Fruit fly (Drosophila melanogaster): Measurements from ENCODE around the gene CG16953.
A peak's percentile ranks its signal among the peaks of the same experiment; 100 is the strongest.

CG16953 gene

DNA sequence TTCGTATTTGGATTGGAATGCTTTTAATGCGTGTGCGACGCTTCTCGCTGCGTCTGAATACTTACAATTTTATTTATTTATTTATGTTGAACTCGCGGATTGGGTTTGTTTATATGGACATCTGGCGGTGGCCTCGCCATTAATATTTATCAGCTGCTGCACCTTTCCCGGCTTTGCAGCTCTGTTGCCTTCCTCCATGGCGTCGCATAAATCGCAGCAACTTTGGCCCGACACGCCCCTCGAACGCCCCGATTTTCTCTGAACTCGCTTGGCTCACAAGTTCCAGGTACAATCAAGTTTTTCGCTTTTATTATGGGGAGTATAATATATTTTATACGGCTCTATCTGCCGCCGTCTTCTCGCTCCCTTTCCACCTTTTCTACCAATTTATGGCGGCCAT is 14.5 kb upstream of the CG16953 start:
- TF ChIP-seq CTCF (optimal IDR thresholded peaks at IDR 0.05) (no peak), CG8478 (optimal IDR thresholded peaks at IDR 0.05) (no peak)

DNA sequence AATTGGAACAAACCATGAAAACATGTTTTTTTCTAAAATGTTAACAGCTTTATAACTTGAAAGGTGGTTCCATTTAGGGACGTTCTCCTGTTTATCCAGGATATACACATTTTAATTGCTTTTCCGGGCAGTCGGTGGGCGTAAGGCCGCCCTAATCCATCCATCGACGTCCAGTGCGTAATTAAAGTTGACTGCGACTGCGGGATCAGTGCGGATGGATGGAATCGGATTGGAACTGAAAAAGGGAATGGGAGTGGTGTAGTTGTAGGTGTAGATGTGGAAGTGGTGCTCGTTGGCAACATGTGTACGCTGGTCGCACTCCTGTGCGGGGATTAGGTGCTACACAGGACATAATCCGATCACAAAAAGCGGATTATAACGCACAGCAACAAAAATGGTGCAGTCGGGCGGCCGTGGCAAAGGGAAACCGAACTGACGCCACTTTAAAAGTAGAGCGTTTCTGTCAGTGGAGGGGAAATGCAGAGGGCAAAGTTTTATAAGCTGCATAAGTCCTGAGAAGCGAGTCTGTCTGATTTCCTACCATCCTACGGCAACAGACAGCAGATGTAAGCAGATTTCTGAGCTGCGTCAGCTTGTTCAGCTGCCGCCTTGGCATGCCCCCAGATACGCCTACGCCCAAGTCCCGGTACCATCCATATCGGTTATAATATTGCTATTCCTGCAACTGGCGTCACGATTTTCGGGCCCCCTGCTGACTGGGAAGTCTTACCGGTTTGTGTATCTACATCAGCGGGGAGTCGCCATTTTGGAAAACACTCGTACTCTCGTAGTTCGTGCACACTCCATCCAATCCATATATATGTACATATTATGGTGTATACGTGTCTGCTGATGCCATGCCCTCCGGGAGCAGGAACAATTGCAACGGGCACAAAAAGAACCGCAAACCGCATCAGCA is 12.0 kb upstream of the CG16953 start:
- TF ChIP-seq CG8478 (optimal IDR thresholded peaks at IDR 0.05), result no peak
- no peak for TF ChIP-seq CTCF (optimal IDR thresholded peaks at IDR 0.05)

DNA sequence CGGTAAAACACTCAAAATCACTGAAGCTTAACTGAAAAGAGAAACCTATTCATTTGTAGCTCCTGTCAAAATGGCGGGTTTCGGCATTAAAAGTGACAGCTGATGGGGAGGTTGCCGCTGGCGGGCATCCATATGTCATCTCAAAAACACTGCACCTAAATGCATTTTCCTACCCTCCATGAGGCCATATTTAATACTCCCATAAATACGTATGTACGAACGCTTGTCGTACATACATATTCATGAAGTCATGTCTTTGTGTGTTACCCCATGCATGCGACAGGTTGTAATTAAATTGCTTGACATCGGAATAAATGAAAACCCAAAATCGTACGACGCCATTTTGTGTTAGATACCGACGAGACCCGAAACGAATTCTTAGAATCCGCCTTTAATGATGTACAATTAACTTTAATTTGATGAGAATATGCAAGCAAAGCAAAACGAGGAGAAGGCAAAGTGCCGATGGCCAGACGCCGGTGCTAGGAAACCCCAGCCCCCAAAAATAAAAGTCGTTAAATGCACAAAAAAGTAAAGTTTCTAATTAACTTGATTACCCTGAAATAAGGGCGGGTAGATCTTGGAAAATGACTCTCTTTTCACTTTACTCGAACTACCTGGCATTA is 10.8 kb upstream of the CG16953 start:
- TF ChIP-seq CG8478 (optimal IDR thresholded peaks at IDR 0.05) (no peak), CTCF (optimal IDR thresholded peaks at IDR 0.05) (no peak)

DNA sequence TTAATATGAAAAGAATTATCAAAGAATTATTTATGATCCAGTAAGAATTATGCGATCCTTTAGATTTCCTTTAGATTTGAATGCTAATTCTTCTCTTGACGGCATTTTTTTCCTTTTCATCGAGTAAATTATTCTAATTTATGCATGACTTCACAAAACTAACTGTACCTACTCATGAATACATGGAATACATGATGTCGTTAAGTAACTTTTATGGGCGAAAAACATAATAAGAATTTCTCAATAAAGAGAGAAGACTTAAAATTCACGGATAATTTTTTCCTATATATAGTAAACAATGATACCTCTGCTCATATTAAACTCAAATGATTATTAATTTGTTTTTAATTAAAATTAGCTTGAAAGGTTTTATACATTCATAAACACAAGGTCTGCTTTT is 10.3 kb upstream of the CG16953 start:
- TF ChIP-seq CTCF (optimal IDR thresholded peaks at IDR 0.05) (no peak), CG8478 (optimal IDR thresholded peaks at IDR 0.05) (no peak)

DNA sequence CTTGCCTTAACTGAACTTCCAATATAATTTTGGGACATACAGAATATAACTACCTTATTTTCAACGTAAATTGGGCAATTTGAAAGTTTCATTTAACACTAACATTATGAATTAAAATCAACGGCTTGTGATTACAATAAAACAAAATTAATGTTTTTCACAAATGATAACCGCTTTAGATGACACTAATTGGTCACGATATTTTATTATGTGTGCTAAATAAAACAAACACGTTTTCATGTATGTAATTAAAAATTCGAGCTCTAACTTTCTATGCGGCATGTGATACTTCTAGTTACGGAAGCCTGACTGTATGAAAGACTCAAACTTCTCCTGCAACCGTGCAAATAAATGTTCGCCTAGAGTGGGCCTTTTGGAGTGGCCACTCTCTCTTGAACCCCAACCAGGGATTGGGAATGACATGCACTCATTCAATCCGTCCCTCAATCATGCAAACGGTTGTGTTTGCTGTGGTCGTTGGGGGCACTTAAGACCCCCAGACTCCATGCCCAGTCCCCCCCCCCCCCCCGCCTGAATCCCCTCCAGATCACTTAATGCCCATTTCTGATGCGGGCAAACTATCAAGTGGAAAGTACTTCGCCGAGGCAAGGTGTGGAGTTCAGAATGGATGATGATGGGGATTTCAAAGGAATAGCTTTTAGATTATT is 9.6 kb upstream of the CG16953 start:
- TF ChIP-seq CTCF (optimal IDR thresholded peaks at IDR 0.05), result no peak
- no peak for TF ChIP-seq CG8478 (optimal IDR thresholded peaks at IDR 0.05)

DNA sequence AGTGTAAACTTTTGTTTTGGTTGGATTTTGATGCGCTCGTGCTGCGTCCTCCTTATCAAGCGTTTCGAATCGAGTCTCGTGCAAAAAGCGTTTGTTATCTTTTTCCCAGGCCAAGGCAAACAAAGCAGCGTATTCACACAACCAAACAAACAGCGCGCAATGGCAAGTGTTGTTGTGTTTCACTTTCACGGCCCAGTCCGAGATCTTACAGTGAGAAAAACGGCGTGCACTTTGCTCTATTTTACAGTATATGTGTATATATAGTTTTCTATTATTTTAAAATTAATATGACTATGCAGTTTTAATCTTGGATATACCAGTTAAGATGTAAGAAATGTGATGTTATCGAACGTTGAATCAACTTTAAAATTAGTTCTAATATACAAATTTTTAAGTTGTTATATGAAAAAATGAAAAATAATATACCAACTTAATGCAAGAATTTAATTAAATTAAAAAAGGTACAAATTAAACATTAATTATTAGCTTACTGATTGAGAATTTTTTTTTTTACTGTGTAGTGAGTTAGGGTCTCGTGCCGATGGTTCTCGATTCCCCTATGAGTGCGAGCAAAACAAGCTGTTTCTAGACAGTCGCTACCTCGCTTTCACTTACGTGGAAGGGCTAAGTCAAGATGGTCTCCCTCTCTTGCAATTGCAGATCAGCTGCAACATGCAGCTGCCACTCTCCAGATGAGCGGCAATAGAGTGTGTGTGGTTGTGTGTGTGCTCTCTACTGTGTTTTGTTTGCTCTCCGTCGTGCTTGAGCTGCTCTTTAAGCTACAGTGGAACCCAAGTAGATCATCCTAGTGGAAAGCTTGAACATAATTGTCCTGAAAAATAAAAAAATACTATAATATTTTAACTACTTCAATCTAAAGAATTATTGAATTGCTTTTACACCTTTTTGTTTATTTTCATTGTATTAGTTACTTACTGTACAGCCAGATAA is 8.8 kb upstream of the CG16953 start:
- TF ChIP-seq CG8478 (optimal IDR thresholded peaks at IDR 0.05), result no peak
- TF ChIP-seq CTCF (optimal IDR thresholded peaks at IDR 0.05), result no peak

DNA sequence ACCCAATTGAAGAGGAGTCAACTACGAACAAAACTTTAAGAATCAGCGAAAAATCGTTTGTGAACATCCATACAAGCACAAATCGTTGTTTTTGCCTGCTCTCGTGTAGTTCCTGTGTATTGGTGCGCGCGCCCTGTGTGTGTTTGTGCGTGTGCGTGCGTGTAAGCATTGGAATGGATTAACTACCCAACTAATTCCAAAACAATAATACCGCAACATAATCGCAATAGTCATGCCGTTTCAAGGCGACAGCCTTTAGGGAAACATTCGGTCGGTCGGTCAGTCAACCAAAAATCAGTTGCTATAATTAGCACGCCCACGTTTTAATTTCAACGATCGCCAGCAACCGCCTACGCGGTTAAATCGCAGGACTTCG is 7.8 kb upstream of the CG16953 start:
- no peak for TF ChIP-seq CG8478 (optimal IDR thresholded peaks at IDR 0.05)
- TF ChIP-seq CTCF (optimal IDR thresholded peaks at IDR 0.05), result no peak

DNA sequence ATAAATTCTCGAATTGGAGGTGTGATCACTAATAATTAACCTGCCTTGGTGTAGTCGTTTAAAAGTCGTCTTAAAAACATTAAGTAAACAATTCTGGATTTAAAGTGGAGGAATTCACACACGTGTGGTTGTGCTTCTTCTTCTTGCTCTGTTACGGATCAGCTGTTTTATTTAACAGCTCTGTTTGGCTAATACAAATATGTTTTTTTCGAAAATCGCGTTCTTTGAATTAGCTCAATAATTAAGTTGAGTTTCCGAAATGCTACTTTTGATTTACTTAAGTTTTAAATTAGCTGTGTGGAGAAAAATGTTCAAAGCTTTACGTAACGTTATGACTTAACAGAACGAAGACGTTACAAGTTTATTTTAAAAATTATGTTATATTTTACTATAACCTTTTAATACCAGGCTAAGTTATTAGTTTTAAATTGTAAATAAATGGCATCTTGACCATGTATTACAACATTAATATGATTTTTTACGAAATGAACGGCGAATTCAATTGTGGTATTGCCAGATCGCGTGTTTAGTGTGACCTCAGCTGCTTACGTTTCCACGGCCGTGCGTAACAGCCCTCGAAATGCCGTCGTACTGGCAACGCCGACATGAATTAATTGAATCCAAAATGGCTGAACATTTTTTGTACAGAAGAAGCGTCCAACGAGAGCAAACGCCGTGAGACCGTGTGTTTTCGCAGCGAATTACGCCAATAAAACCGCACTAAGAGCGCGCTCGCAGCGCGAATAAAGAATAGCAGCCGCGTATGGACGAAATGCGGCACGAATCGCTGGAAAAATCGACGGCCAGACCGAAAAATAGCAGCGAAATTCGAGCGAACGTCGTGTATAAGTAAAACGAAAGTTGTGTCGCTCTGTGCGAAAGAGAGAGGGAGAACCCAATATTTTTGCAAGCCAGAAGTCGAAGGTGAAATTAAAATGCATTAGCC is 7.2 kb upstream of the CG16953 start, which contains the start of the genes Pus1 and bon:
Pus1 (minus strand) TSS at position 155 of the 946 bp plus-strand sequence.
bon (plus strand) TSS at position 623 of the 946 bp plus-strand sequence.
- peak in 1 of 2 experiments; percentile 5 for TF ChIP-seq CTCF (optimal IDR thresholded peaks at IDR 0.05)
- no peak for TF ChIP-seq CG8478 (optimal IDR thresholded peaks at IDR 0.05)

DNA sequence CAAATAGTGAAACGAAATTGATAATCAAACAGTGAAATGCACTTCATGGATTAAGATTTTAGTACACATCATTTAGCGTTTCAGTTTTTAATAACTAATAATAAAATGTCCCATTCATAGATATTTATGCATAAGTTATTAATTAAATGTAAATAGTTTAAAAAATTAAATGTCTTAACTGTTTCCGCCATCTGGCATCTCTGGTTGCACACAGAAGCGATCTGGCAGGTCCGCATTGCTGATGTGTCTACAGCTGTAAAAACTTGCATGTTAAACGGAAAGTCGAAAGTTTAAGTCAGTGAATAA is 2.8 kb upstream of the CG16953 start, which contains the start of gene Srp72:
Srp72 (plus strand) TSS at position 232 of the 306 bp plus-strand sequence.
- TF ChIP-seq CTCF (optimal IDR thresholded peaks at IDR 0.05) (no peak), CG8478 (optimal IDR thresholded peaks at IDR 0.05) (no peak)

DNA sequence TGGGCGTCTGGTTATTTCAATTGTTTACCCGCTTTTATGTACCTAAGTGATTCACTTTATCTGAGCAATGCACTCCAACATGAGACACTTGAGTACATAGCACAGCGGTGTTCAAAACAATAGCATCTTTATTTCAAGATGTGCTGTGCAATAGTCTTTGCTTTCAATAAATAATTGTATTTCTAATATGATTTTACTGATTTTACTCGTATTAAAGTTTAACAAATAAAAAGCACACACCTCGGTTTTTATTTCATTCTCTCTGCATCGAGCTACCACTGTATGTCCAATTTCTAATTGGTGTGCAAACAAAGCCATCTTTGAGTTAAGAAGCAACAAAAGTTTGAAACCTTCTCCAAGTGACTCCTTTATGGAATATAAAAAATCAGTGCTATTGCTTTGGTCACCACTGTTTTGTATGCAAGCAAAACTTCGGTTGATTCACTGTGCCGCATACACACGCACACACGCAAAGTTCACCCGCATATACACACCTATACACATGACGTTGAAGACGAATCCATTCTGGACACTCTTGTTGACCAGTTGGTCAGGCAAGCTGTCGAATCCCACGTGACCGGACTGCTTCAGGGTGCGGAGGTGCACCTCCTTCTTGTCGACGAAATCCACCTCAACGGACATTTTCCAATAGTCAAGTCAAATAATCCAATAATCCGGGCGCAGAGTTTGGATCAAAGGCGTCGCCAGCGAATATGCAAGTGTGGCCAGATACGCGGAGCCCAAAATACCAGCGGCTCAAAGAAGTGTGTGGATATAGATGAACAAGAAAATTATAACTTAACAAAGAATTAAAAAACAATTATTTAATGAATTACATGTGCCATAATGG is 2.2 kb upstream of the CG16953 start, which contains the start of gene Septin2:
Septin2 (minus strand) TSS at position 727 of the 850 bp plus-strand sequence.
- TF ChIP-seq CTCF (optimal IDR thresholded peaks at IDR 0.05) (no peak), CG8478 (optimal IDR thresholded peaks at IDR 0.05) (no peak)

DNA sequence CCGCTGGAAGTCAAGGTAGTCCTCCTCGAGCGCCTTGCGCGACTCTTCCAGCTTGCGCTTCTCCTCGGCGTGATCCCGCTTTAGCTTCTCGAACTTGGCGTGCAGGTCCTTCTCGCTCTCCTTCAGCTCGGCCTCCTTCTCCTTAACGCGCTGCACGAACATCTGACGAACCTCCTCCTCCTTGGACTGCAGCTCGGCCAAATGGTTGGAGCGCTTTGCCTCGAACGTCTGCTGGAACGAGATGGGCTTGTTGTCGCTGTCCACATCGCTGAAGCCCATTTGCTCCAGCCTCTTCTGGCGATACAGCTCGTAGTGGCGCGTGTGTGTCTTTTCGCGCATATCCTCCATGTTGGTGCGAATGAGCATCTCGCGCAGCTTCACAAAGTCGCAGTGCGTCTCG is 776 bp upstream of the CG16953 start:
- no peak for TF ChIP-seq CG8478 (optimal IDR thresholded peaks at IDR 0.05)
- no peak for TF ChIP-seq CTCF (optimal IDR thresholded peaks at IDR 0.05)

DNA sequence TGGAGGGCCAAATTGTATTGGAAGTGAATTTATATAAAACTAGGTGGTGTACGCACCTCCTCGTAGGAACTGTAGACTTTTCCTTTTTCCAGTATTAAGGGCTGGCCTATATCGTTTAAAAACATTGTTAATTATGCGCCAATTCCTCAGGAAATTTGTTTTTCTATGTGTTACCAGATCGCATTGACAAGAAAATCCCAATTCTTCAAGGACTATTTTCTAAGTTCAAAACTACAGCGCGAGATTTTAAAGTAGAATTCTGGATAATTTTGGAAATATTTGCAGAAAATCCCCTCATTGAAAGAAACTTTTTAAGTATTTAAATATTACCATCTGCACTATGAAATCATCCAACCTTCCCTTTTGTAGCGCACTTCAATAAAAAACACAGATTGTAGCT is 4.3 kb downstream of the CG16953 start, which contains the start of gene CG34008:
CG34008 (minus strand) TSS at position 147 of the 400 bp plus-strand sequence.
- no peak for TF ChIP-seq CG8478 (optimal IDR thresholded peaks at IDR 0.05)
- TF ChIP-seq CTCF (optimal IDR thresholded peaks at IDR 0.05), result no peak
